Worm (Caenorhabditis elegans): ENCODE measurements around the gene T07G12.2.

ce11 chrIV:10577600-10577999 lies 47.1 kb downstream of the T07G12.2 start:
- no peak for TF ChIP-seq chd-7 (tag; optimal IDR thresholded peaks at IDR 0.05)
- TF ChIP-seq lin-26 (GFP tag; IDR thresholded peaks at IDR 0.05): no peak
- no peak for TF ChIP-seq ceh-40 (GFP tag; IDR thresholded peaks at IDR 0.05)
- TF ChIP-seq ets-4 (GFP tag; optimal IDR thresholded peaks at IDR 0.05): no peak
- no peak for TF ChIP-seq atf-7 (tag; optimal IDR thresholded peaks at IDR 0.05)
- no peak for TF ChIP-seq ama-1 (optimal IDR thresholded peaks at IDR 0.05)
- no peak for TF ChIP-seq ama-1 (GFP tag; optimal IDR thresholded peaks at IDR 0.05)
- TF ChIP-seq T07F8.4 (tag; optimal IDR thresholded peaks at IDR 0.05): no peak
- no peak for TF ChIP-seq madf-8 (GFP tag; conservative IDR thresholded peaks at IDR 0.05)
- TF ChIP-seq pha-4 (tag; optimal IDR thresholded peaks at IDR 0.05): no peak
- TF ChIP-seq dox-1 (GFP tag; IDR thresholded peaks at IDR 0.05): no peak
- TF ChIP-seq snpc-4 (GFP tag; optimal IDR thresholded peaks at IDR 0.05): no peak
- TF ChIP-seq snpc-4 (tag; optimal IDR thresholded peaks at IDR 0.05): no peak
- no peak for TF ChIP-seq unc-130 (GFP tag; optimal IDR thresholded peaks at IDR 0.05)
